Worm (Caenorhabditis elegans) whole organism, young adult: ENCODE measurements around the gene F47E1.1.
A peak's percentile ranks its signal among the peaks of the same experiment; 100 is the strongest.

Source experiments
- B0261.1 ChIP-seq: sonication (generic microtip); optimal IDR thresholded peaks from 2 replicates; lab custom pipeline; 2016; ENCODE audit warnings: mild to moderate bottlenecking, missing genetic modification characterization, moderate library complexity, missing compliant biosample characterization
- C06A6.2 ChIP-seq: fragments of 200-800 bp; sonication (Bioruptor generic); conservative IDR thresholded peaks from 2 replicates; pipeline ENCODE4 v1.3.6; 2022; ENCODE audit warnings: missing genetic modification characterization, missing compliant biosample characterization
- C17E4.6 ChIP-seq: fragments of 200-800 bp; sonication (Bioruptor generic); IDR thresholded peaks from 2 replicates; pipeline ENCODE4 v1.3.6; 2022; ENCODE audit warnings: missing genetic modification reagents, missing genetic modification characterization, missing compliant biosample characterization
- D2030.7 ChIP-seq: fragments of 200-800 bp; sonication (Bioruptor generic); IDR thresholded peaks from 2 replicates; pipeline ENCODE4 v1.3.6; 2022; ENCODE audit warnings: missing genetic modification reagents, missing genetic modification characterization, missing compliant biosample characterization
- F10E7.11 ChIP-seq: sonication (generic microtip); optimal IDR thresholded peaks from 2 replicates; lab custom pipeline; 2017; ENCODE audit warnings: mild to moderate bottlenecking, missing genetic modification characterization, moderate library complexity, missing compliant biosample characterization
- F52B5.7 ChIP-seq: sonication (generic microtip); optimal IDR thresholded peaks from 2 replicates; lab custom pipeline; 2016; ENCODE audit warnings: mild to moderate bottlenecking, missing genetic modification characterization, missing compliant biosample characterization
- F57C9.4 ChIP-seq: sonication (generic microtip); optimal IDR thresholded peaks from 2 replicates; lab custom pipeline; 2017; ENCODE audit warnings: mild to moderate bottlenecking, missing genetic modification characterization, missing compliant biosample characterization
- aptf-3 ChIP-seq: fragments of 200-800 bp; sonication (Bioruptor generic); IDR thresholded peaks from 2 replicates; pipeline ENCODE4 v1.3.6; 2022; ENCODE audit warnings: missing genetic modification characterization, missing compliant biosample characterization
- atf-7 ChIP-seq: sonication (generic microtip); optimal IDR thresholded peaks from 2 replicates; lab custom pipeline; 2017; ENCODE audit warnings: mild to moderate bottlenecking, missing genetic modification characterization, missing compliant biosample characterization
- athp-1 ChIP-seq: sonication (generic microtip); optimal IDR thresholded peaks from 2 replicates; lab custom pipeline; 2017; ENCODE audit warnings: mild to moderate bottlenecking, missing genetic modification characterization, missing compliant biosample characterization
- bed-2 ChIP-seq: fragments of 200-800 bp; sonication (Bioruptor generic); IDR thresholded peaks from 2 replicates; pipeline ENCODE4 v1.3.6; 2022; ENCODE audit warnings: missing genetic modification reagents, missing genetic modification characterization, missing compliant biosample characterization
- cebp-1 ChIP-seq, 2 experiments: fragments of 200-800 bp in 1 of 2; sonication (Bioruptor generic) in 1 of 2; sonication (generic microtip) in 1 of 2; IDR thresholded peaks in 1 of 2; optimal IDR thresholded peaks in 1 of 2; 2 replicates each; pipeline versions ENCODE4 v1.3.6 to Lab custom; 2017 to 2022; ENCODE audit warnings: missing compliant biosample characterization in 2 of 2, missing genetic modification characterization in 2 of 2, mild to moderate bottlenecking in 1 of 2, missing genetic modification reagents in 1 of 2, moderate library complexity in 1 of 2
- cebp-2 ChIP-seq: fragments of 200-800 bp; sonication (Bioruptor generic); IDR thresholded peaks from 2 replicates; pipeline ENCODE4 v1.3.6; 2022; ENCODE audit warnings: missing genetic modification characterization, missing compliant biosample characterization
- chd-7 ChIP-seq: sonication (generic microtip); optimal IDR thresholded peaks from 2 replicates; lab custom pipeline; 2016; ENCODE audit warnings: mild to moderate bottlenecking, missing genetic modification characterization, moderate library complexity, missing compliant biosample characterization
- dox-1 ChIP-seq: fragments of 200-800 bp; sonication (Bioruptor generic); IDR thresholded peaks from 2 replicates; pipeline ENCODE4 v1.3.6; 2022; ENCODE audit warnings: missing genetic modification reagents, missing genetic modification characterization, missing compliant biosample characterization
- dpff-1 ChIP-seq: sonication (generic microtip); optimal IDR thresholded peaks from 2 replicates; lab custom pipeline; 2017; ENCODE audit warnings: mild to moderate bottlenecking, missing genetic modification characterization, missing compliant biosample characterization
- efl-1 ChIP-seq: fragments of 150-350 bp; optimal IDR thresholded peaks from 2 replicates; lab custom pipeline; 2014; ENCODE audit warnings: missing biosample characterization, missing genetic modification reagents, missing genetic modification characterization
- egl-44 ChIP-seq: fragments of 200-800 bp; sonication (Bioruptor generic); IDR thresholded peaks from 2 replicates; pipeline ENCODE4 v1.3.6; 2022; ENCODE audit warnings: missing genetic modification reagents, missing genetic modification characterization, missing compliant biosample characterization
- ekl-4 ChIP-seq: fragments of 200-800 bp; sonication (Bioruptor generic); IDR thresholded peaks from 2 replicates; pipeline ENCODE4 v1.3.6; 2022; ENCODE audit warnings: missing genetic modification reagents, missing genetic modification characterization, missing compliant biosample characterization
- hmg-1.2 ChIP-seq: fragments of 200-800 bp; sonication (Bioruptor generic); IDR thresholded peaks from 2 replicates; pipeline ENCODE4 v1.3.6; 2022; ENCODE audit warnings: missing genetic modification reagents, missing genetic modification characterization, missing compliant biosample characterization
- let-526 ChIP-seq: fragments of 200-800 bp; sonication (Bioruptor generic); IDR thresholded peaks from 2 replicates; pipeline ENCODE4 v1.3.6; 2022; ENCODE audit warnings: missing genetic modification reagents, missing genetic modification characterization, missing compliant biosample characterization
- let-607 ChIP-seq, 2 experiments: fragments of 200-800 bp in 1 of 2; sonication (Bioruptor generic) in 1 of 2; sonication (generic microtip) in 1 of 2; optimal IDR thresholded peaks; 2 replicates each; lab custom pipeline; 2016 to 2018; ENCODE audit warnings: mild to moderate bottlenecking in 2 of 2, missing compliant biosample characterization in 2 of 2, missing genetic modification characterization in 2 of 2, moderate library complexity in 2 of 2, missing genotype in 1 of 2
- lin-26 ChIP-seq: fragments of 200-800 bp; sonication (Bioruptor generic); IDR thresholded peaks from 2 replicates; pipeline ENCODE4 v1.3.6; 2022; ENCODE audit warnings: missing genetic modification reagents, missing genetic modification characterization, missing compliant biosample characterization
- lin-40 ChIP-seq: sonication (generic microtip); optimal IDR thresholded peaks from 2 replicates; lab custom pipeline; 2016; ENCODE audit warnings: missing genetic modification characterization, mild to moderate bottlenecking, missing compliant biosample characterization, missing genotype, missing genetic modification reagents
- lsl-1 ChIP-seq: fragments of 200-800 bp; sonication (Bioruptor generic); optimal IDR thresholded peaks from 2 replicates; lab custom pipeline; 2018; ENCODE audit warnings: mild to moderate bottlenecking, missing genetic modification characterization, moderate library complexity, missing compliant biosample characterization
- pha-4 ChIP-seq: fragments of 150-350 bp; sonication (generic microtip); optimal IDR thresholded peaks from 2 replicates; lab custom pipeline; 2014; ENCODE audit warnings: missing biosample characterization, missing genetic modification reagents, missing genetic modification characterization
- rcor-1 ChIP-seq: fragments of 200-800 bp; sonication (Bioruptor generic); IDR thresholded peaks from 2 replicates; pipeline ENCODE4 v1.3.6; 2022; ENCODE audit warnings: missing genetic modification reagents, missing genetic modification characterization, missing compliant biosample characterization
- rpc-1 ChIP-seq, 2 experiments: fragments of 150-350 bp in 1 of 2; sonication (generic microtip) in 1 of 2; optimal IDR thresholded peaks; 2 replicates each; lab custom pipeline; 2014 to 2018; ENCODE audit warnings: missing biosample characterization in 1 of 2, missing genetic modification characterization in 1 of 2, missing genetic modification reagents in 1 of 2, missing genotype in 1 of 2
- sea-2 ChIP-seq: fragments of 200-800 bp; sonication (Bioruptor generic); IDR thresholded peaks from 2 replicates; pipeline ENCODE4 v1.3.6; 2022; ENCODE audit warnings: missing genetic modification characterization, missing compliant biosample characterization
- snpc-1.3 ChIP-seq: sonication (generic microtip); optimal IDR thresholded peaks from 2 replicates; lab custom pipeline; 2017; ENCODE audit warnings: missing genetic modification characterization, mild to moderate bottlenecking, missing compliant biosample characterization, antibody characterized with exemption, moderate library complexity, missing genotype, missing genetic modification reagents; ENCODE audit not compliant: insufficient read depth
- somi-1 ChIP-seq: fragments of 200-800 bp; sonication (Bioruptor generic); optimal IDR thresholded peaks from 2 replicates; lab custom pipeline; 2018; ENCODE audit warnings: mild to moderate bottlenecking, missing genetic modification characterization, missing compliant biosample characterization
- tbp1 ChIP-seq: fragments of 200-800 bp; sonication (Bioruptor generic); optimal IDR thresholded peaks from 2 replicates; lab custom pipeline; 2018; ENCODE audit warnings: mild to moderate bottlenecking, missing genetic modification characterization, missing compliant biosample characterization
- xnd-1 ChIP-seq: sonication (generic microtip); optimal IDR thresholded peaks from 2 replicates; lab custom pipeline; 2016; ENCODE audit warnings: missing genotype, missing genetic modification reagents, missing genetic modification characterization, missing compliant biosample characterization
- zim-3 ChIP-seq: sonication (generic microtip); optimal IDR thresholded peaks from 2 replicates; lab custom pipeline; 2017; ENCODE audit warnings: mild to moderate bottlenecking, missing genetic modification characterization, moderate library complexity, missing compliant biosample characterization
- ztf-28 ChIP-seq: fragments of 200-800 bp; sonication (Bioruptor generic); IDR thresholded peaks from 2 replicates; pipeline ENCODE4 v1.3.6; 2022; ENCODE audit warnings: missing genetic modification reagents, missing genetic modification characterization, missing compliant biosample characterization

The F47E1.1 gene

DNA sequence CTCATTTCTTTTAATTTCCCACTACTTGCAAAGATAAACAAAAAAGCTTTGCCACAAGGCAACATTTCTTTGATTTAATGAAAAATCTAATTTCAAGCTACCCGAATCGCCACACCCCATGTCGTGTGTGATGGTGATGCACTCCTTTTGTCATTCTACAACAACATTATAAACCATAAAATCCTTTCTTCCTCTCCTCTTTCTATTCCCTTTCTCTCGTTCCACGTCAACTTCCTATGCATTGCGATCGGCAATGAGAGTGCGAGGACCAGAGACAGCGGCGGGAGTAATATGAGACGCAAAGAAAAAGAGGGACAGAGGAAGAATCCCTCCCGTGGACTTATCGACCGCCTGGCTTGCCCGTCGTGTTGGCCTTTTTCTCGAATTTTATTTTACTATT is 8.9 kb upstream of the F47E1.1 start:
- TF ChIP-seq C17E4.6 (GFP tag; lab: Robert Waterston, UW) (no peak), somi-1 (GFP tag; lab: Kevin White, UChicago) (no peak), let-607 (tag; optimal IDR thresholded peaks at IDR 0.05; lab: Kevin White, UChicago) (peak in 1 of 2 experiments; percentile 51), F52B5.7 (tag; lab: Kevin White, UChicago) (no peak), chd-7 (peak; percentile 6), F10E7.11 (tag; lab: Kevin White, UChicago) (no peak), lin-40 (tag; lab: Kevin White, UChicago) (peak; percentile 22), hmg-1.2 (peak; percentile 15; the same call in 1 of the 2 replicates), tbp1 (GFP tag; lab: Kevin White, UChicago) (peak; percentile 8), sea-2 (GFP tag; lab: Robert Waterston, UW) (no peak), athp-1 (tag; lab: Kevin White, UChicago) (no peak), let-526 (GFP tag; lab: Robert Waterston, UW) (no peak), zim-3 (tag; lab: Kevin White, UChicago) (no peak), aptf-3 (GFP tag; lab: Robert Waterston, UW) (no peak)

- no peak for TF ChIP-seq cebp-1 (GFP tag; IDR thresholded peaks at IDR 0.05; lab: Robert Waterston, UW)
- TF ChIP-seq cebp-1 (tag; optimal IDR thresholded peaks at IDR 0.05; lab: Kevin White, UChicago) = peak; percentile 85
- TF ChIP-seq ekl-4 = no peak
- TF ChIP-seq, all 124 proteins: peak for 1
These were observed 7.9 kb upstream of the F47E1.1 start for ce11 chrX:9069070-9069469.

DNA sequence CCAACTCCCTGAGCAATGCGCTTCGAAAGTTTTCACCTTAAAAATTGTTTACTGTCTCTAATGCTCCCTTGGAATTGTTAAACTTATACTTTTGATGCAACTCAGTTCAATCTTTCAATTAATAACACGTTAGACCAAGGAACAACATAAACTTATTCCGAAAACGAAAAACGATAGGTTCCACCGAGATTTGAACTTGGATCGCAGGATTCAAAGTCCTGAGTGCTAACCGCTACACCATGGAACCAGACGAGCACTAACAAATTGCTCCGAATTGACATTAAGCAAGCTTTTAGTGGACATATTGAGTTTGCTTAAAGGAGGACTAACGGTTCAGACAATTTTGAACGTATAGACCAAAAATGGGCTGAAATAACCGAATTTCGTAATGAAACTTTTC is 2.5 kb upstream of the F47E1.1 start:
- TF ChIP-seq zim-3 (tag; lab: Kevin White, UChicago) (no peak), snpc-1.3 (tag; lab: Kevin White, UChicago) (no peak), ztf-28 (GFP tag; lab: Robert Waterston, UW) (no peak), dpff-1 (no peak), let-607 (tag; optimal IDR thresholded peaks at IDR 0.05; lab: Kevin White, UChicago) (no peak), C06A6.2 (no peak), F52B5.7 (tag; lab: Kevin White, UChicago) (no peak), egl-44 (GFP tag; lab: Robert Waterston, UW) (no peak), F57C9.4 (tag; lab: Kevin White, UChicago) (no peak), tbp1 (GFP tag; lab: Kevin White, UChicago) (peak; percentile 71), pha-4 (tag; lab: Kevin White, UChicago) (no peak), lin-26 (GFP tag; lab: Robert Waterston, UW) (no peak), atf-7 (no peak), bed-2 (GFP tag; lab: Robert Waterston, UW) (no peak), efl-1 (GFP tag; lab: Kevin White, UChicago) (no peak), B0261.1 (tag; lab: Kevin White, UChicago) (peak; percentile 56), dox-1 (no peak), rcor-1 (GFP tag; lab: Robert Waterston, UW) (no peak), cebp-2 (GFP tag; lab: Robert Waterston, UW) (no peak), D2030.7 (GFP tag; lab: Robert Waterston, UW) (no peak), xnd-1 (tag; lab: Kevin White, UChicago) (no peak), rpc-1 (optimal IDR thresholded peaks at IDR 0.05; lab: Kevin White, UChicago) (peak; percentile 49), rpc-1 (tag; optimal IDR thresholded peaks at IDR 0.05; lab: Kevin White, UChicago) (peak; percentile 66), lsl-1 (GFP tag; lab: Kevin White, UChicago) (no peak), ekl-4 (no peak), hmg-1.2 (no peak)
